Fruit fly (Drosophila melanogaster) whole organism, prepupa: ENCODE measurements around the gene CG42579.

Experiments used
- CG10631 ChIP-seq: fragments of 200-800 bp; sonication (Bioruptor generic); optimal IDR thresholded peaks from 2 replicates; lab custom pipeline; 2016; ENCODE audit warnings: missing biosample characterization, missing genetic modification characterization
- CG11294 ChIP-seq: fragments of 200-800 bp; sonication (Bioruptor generic); IDR thresholded peaks from 2 replicates; pipeline ENCODE4 v1.3.6; 2022; ENCODE audit warnings: missing biosample characterization, missing genetic modification characterization
- CG15336 ChIP-seq: fragments of 200-800 bp; sonication (Bioruptor generic); IDR thresholded peaks from 2 replicates; pipeline ENCODE4 v1.3.6; 2022; ENCODE audit warnings: missing biosample characterization, missing genetic modification characterization
- CG1621 ChIP-seq: fragments of 200-800 bp; sonication (Bioruptor generic); optimal IDR thresholded peaks from 3 replicates; lab custom pipeline; 2018; ENCODE audit warnings: missing biosample characterization, mild to moderate bottlenecking, missing genetic modification characterization
- CG16779 ChIP-seq: fragments of 200-800 bp; sonication (Bioruptor generic); optimal IDR thresholded peaks from 3 replicates; lab custom pipeline; 2017; ENCODE audit warnings: missing biosample characterization, mild to moderate bottlenecking, missing genetic modification characterization
- CG3032 ChIP-seq: fragments of 200-800 bp; optimal IDR thresholded peaks from 2 replicates; lab custom pipeline; 2019; ENCODE audit warnings: missing biosample characterization, mild to moderate bottlenecking, missing genetic modification characterization, moderate library complexity
- CG31627 ChIP-seq: fragments of 200-800 bp; sonication (Bioruptor generic); optimal IDR thresholded peaks from 3 replicates; lab custom pipeline; 2016; ENCODE audit warnings: missing biosample characterization, missing genetic modification characterization
- CG32006 ChIP-seq: fragments of 200-800 bp; sonication (Bioruptor generic); optimal IDR thresholded peaks from 3 replicates; lab custom pipeline; 2017; ENCODE audit warnings: missing biosample characterization, mild to moderate bottlenecking, missing genetic modification characterization
- CG34406 ChIP-seq: fragments of 200-800 bp; sonication (Bioruptor generic); optimal IDR thresholded peaks from 3 replicates; lab custom pipeline; 2016; ENCODE audit warnings: missing biosample characterization, missing genetic modification characterization
- CG3919 ChIP-seq: fragments of 200-800 bp; sonication (Bioruptor generic); optimal IDR thresholded peaks from 3 replicates; lab custom pipeline; 2016; ENCODE audit warnings: missing biosample characterization, missing genetic modification characterization
- CG4318 ChIP-seq: fragments of 200-800 bp; sonication (Bioruptor generic); optimal IDR thresholded peaks from 3 replicates; lab custom pipeline; 2017; ENCODE audit warnings: missing biosample characterization, mild to moderate bottlenecking, missing genetic modification characterization
- CG6163 ChIP-seq: fragments of 200-800 bp; sonication (Bioruptor generic); IDR thresholded peaks from 3 replicates; pipeline ENCODE4 v1.3.6; 2022; ENCODE audit warnings: missing biosample characterization, missing genetic modification characterization
- CG6276 ChIP-seq: fragments of 200-800 bp; sonication (Bioruptor generic); optimal IDR thresholded peaks from 2 replicates; lab custom pipeline; 2017; ENCODE audit warnings: missing biosample characterization, mild to moderate bottlenecking, missing genetic modification characterization
- CG6808 ChIP-seq: fragments of 200-800 bp; sonication (Bioruptor generic); optimal IDR thresholded peaks from 3 replicates; lab custom pipeline; 2017; ENCODE audit warnings: missing biosample characterization, missing genetic modification characterization, mild to moderate bottlenecking, moderate library complexity, missing genetic modification reagents
- CG7368 ChIP-seq: fragments of 200-800 bp; sonication (Bioruptor generic); optimal IDR thresholded peaks from 3 replicates; lab custom pipeline; 2016; ENCODE audit warnings: missing biosample characterization, missing genetic modification characterization
- CG8119 ChIP-seq: fragments of 200-800 bp; sonication (Bioruptor generic); IDR thresholded peaks from 3 replicates; pipeline ENCODE4 v1.3.6; 2022; ENCODE audit warnings: missing biosample characterization, missing genetic modification characterization
- CG9139 ChIP-seq: fragments of 200-800 bp; sonication (Bioruptor generic); optimal IDR thresholded peaks from 3 replicates; lab custom pipeline; 2017; ENCODE audit warnings: missing biosample characterization, mild to moderate bottlenecking, missing genetic modification characterization
- Eip78C ChIP-seq: fragments of 200-800 bp; sonication (Bioruptor generic); peaks from one replicate; lab custom pipeline; 2016; ENCODE audit warnings: missing biosample characterization, missing genetic modification characterization
- Ets96B ChIP-seq: fragments of 200-800 bp; optimal IDR thresholded peaks from 2 replicates; lab custom pipeline; 2019; ENCODE audit warnings: missing biosample characterization, mild to moderate bottlenecking, missing genetic modification characterization, moderate library complexity
- Gug ChIP-seq: fragments of 200-800 bp; sonication (Bioruptor generic); IDR thresholded peaks from 2 replicates; pipeline ENCODE4 v1.3.6; 2022; ENCODE audit warnings: missing biosample characterization, missing genetic modification characterization
- Hr38 ChIP-seq: sonication (Bioruptor generic); optimal IDR thresholded peaks from 2 replicates; lab custom pipeline; 2016; ENCODE audit warnings: missing biosample characterization, missing genetic modification characterization
- Hr4 ChIP-seq: fragments of 200-800 bp; sonication (Bioruptor generic); optimal IDR thresholded peaks from 3 replicates; lab custom pipeline; 2016; ENCODE audit warnings: missing biosample characterization, missing genetic modification characterization
- Lpt ChIP-seq: fragments of 200-800 bp; sonication (Bioruptor generic); optimal IDR thresholded peaks from 3 replicates; lab custom pipeline; 2016; ENCODE audit warnings: missing biosample characterization, missing genetic modification characterization
- OdsH ChIP-seq: fragments of 200-800 bp; sonication (Bioruptor generic); optimal IDR thresholded peaks from 3 replicates; lab custom pipeline; 2016; ENCODE audit warnings: missing biosample characterization, missing genetic modification characterization
- Smox ChIP-seq: fragments of 200-800 bp; sonication (Bioruptor generic); optimal IDR thresholded peaks from 3 replicates; lab custom pipeline; 2016; ENCODE audit warnings: missing biosample characterization, missing genetic modification characterization
- Sox102F ChIP-seq: fragments of 200-800 bp; sonication (Bioruptor generic); optimal IDR thresholded peaks from 2 replicates; lab custom pipeline; 2016; ENCODE audit warnings: missing biosample characterization, mild to moderate bottlenecking, missing genetic modification characterization
- Sox14 ChIP-seq: fragments of 200-800 bp; sonication (Bioruptor generic); optimal IDR thresholded peaks from 3 replicates; lab custom pipeline; 2016; ENCODE audit warnings: missing biosample characterization, missing genetic modification characterization
- achi ChIP-seq: fragments of 200-800 bp; sonication (Bioruptor generic); optimal IDR thresholded peaks from 3 replicates; lab custom pipeline; 2016; ENCODE audit warnings: missing biosample characterization, missing genetic modification characterization
- acj6 ChIP-seq: fragments of 200-800 bp; sonication (Bioruptor generic); optimal IDR thresholded peaks from 3 replicates; lab custom pipeline; 2016; ENCODE audit warnings: missing biosample characterization, missing genetic modification characterization
- dsx ChIP-seq: fragments of 200-800 bp; optimal IDR thresholded peaks from 3 replicates; lab custom pipeline; 2019; ENCODE audit warnings: missing biosample characterization, mild to moderate bottlenecking, missing genetic modification characterization, moderate library complexity; ENCODE audit not compliant: poor library complexity, severe bottlenecking
- eg ChIP-seq: fragments of 200-800 bp; sonication (Bioruptor generic); IDR thresholded peaks from 3 replicates; pipeline ENCODE4 v1.3.6; 2022; ENCODE audit warnings: missing biosample characterization, missing genetic modification characterization
- esn ChIP-seq: fragments of 200-800 bp; sonication (Bioruptor generic); optimal IDR thresholded peaks from 2 replicates; lab custom pipeline; 2016; ENCODE audit warnings: missing biosample characterization, mild to moderate bottlenecking, missing genetic modification characterization, moderate library complexity
- fd59A ChIP-seq: fragments of 200-800 bp; sonication (Bioruptor generic); optimal IDR thresholded peaks from 2 replicates; lab custom pipeline; 2017; ENCODE audit warnings: missing biosample characterization, mild to moderate bottlenecking, missing genetic modification characterization, missing genetic modification reagents
- fkh ChIP-seq: fragments of 200-800 bp; sonication (Bioruptor generic); optimal IDR thresholded peaks from 3 replicates; lab custom pipeline; 2017; ENCODE audit warnings: missing biosample characterization, mild to moderate bottlenecking, missing genetic modification characterization, moderate library complexity
- pdm3 ChIP-seq: fragments of 200-800 bp; sonication (Bioruptor generic); optimal IDR thresholded peaks from 3 replicates; lab custom pipeline; 2016; ENCODE audit warnings: missing biosample characterization, missing genetic modification characterization
- salr ChIP-seq, 2 experiments: fragments of 200-800 bp; sonication (Bioruptor generic); optimal IDR thresholded peaks; 3 replicates each; lab custom pipeline; 2016 to 2018; ENCODE audit warnings: missing biosample characterization in 2 of 2, missing genetic modification characterization in 2 of 2, mild to moderate bottlenecking in 1 of 2
- ss ChIP-seq, 2 experiments: fragments of 200-800 bp; sonication (Bioruptor generic); optimal IDR thresholded peaks; 2 replicates in 1 of 2; 3 replicates in 1 of 2; lab custom pipeline; 2017 to 2018; ENCODE audit warnings: mild to moderate bottlenecking in 2 of 2, missing biosample characterization in 2 of 2, missing genetic modification characterization in 2 of 2, moderate library complexity in 1 of 2
- svp ChIP-seq: fragments of 200-800 bp; sonication (Bioruptor generic); peaks from one replicate; lab custom pipeline; 2016; ENCODE audit warnings: missing biosample characterization, missing genetic modification characterization
- topi ChIP-seq: fragments of 200-800 bp; sonication (Bioruptor generic); optimal IDR thresholded peaks from 3 replicates; lab custom pipeline; 2016; ENCODE audit warnings: missing biosample characterization, missing genetic modification characterization
- vri ChIP-seq: fragments of 200-800 bp; sonication (Bioruptor generic); optimal IDR thresholded peaks from 3 replicates; lab custom pipeline; 2016; ENCODE audit warnings: missing biosample characterization, mild to moderate bottlenecking, missing genetic modification characterization

CG42579 gene

dm6 chrX:20519049-20519448 lies 8.4 kb upstream of the CG42579 start (continued):
- TF ChIP-seq ss (GFP tag; optimal IDR thresholded peaks at IDR 0.05; lab: Kevin White, UChicago) (peak in 1 of 2 experiments; percentile 4), Gug (GFP tag; lab: Robert Waterston, UW) (peak; percentile 65), svp (GFP tag; lab: Kevin White, UChicago) (peak; percentile 72), CG1621 (tag; lab: Kevin White, UChicago) (peak; percentile 57), CG8119 (peak; percentile 71), dsx (GFP tag; lab: Kevin White, UChicago) (no peak), Ets96B (tag; lab: Kevin White, UChicago) (peak; percentile 46), CG10631 (GFP tag; lab: Kevin White, UChicago) (peak; percentile 68), Sox14 (GFP tag; lab: Kevin White, UChicago) (peak; percentile 75), esn (GFP tag; lab: Kevin White, UChicago) (peak; percentile 79), CG3919 (GFP tag; lab: Kevin White, UChicago) (peak; percentile 71), CG6276 (GFP tag; lab: Kevin White, UChicago) (peak; percentile 45), Smox (GFP tag; lab: Kevin White, UChicago) (peak; percentile 75), eg (peak; percentile 79), Hr4 (GFP tag; lab: Kevin White, UChicago) (peak; percentile 65), CG6808 (GFP tag; lab: Kevin White, UChicago) (peak; percentile 63), OdsH (GFP tag; lab: Kevin White, UChicago) (peak; percentile 76), CG34406 (GFP tag; lab: Kevin White, UChicago) (peak; percentile 63), CG16779 (tag; lab: Kevin White, UChicago) (no peak), fd59A (peak; percentile 53), CG32006 (GFP tag; lab: Kevin White, UChicago) (peak; percentile 59), achi (GFP tag; lab: Kevin White, UChicago) (peak; percentile 65), Eip78C (GFP tag; lab: Kevin White, UChicago) (peak; percentile 26), CG3032 (peak; percentile 25), CG7368 (GFP tag; lab: Kevin White, UChicago) (peak; percentile 50), CG4318 (GFP tag; lab: Kevin White, UChicago) (peak; percentile 16), Lpt (peak; percentile 57), fkh (GFP tag; lab: Kevin White, UChicago) (no peak), vri (GFP tag; lab: Kevin White, UChicago) (peak; percentile 39), pdm3 (GFP tag; lab: Kevin White, UChicago) (peak; percentile 70), CG6163 (GFP tag; lab: Robert Waterston, UW) (peak; percentile 78), acj6 (GFP tag; lab: Kevin White, UChicago) (peak; percentile 67), Sox102F (GFP tag; lab: Kevin White, UChicago) (peak; percentile 64), CG9139 (GFP tag; lab: Kevin White, UChicago) (no peak)

DNA sequence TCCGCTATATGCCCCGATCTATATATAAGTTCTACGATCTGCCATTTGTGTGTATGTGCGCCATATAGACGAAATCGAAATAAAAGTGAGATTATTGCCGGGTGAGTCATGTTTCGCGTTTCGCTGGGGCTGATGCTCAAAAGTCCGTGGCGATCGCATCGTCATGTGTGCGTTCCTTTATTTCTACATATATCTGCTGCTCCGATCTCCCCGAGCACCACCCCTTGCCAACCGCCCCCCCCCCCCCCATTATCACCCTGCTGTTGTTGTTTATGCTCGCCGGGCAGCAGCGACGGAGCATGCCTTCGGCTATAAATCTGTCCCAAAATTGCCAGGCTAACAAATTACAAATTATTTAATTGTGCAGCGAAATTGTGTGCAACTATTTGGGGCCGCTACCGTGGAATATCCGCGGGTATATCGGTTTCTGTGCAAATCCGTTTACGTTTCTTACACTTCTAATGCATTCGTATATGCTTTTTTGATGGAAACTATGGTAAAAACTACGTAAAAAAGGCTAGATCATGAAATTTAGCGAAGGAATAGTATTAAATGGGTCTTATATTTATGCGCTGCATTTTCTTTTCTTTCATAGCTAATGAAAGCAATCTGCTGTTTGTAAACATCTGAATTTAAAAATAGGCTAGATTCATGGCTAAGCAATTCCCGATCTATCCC lies 7.6 kb upstream of the CG42579 start:
- TF ChIP-seq CG31627 (GFP tag; lab: Kevin White, UChicago) (no peak), salr (GFP tag; optimal IDR thresholded peaks at IDR 0.05; lab: Kevin White, UChicago) (peak in 1 of 2 experiments; percentile 24), CG32006 (GFP tag; lab: Kevin White, UChicago) (peak; percentile 53), svp (GFP tag; lab: Kevin White, UChicago) (no peak), CG11294 (GFP tag; lab: Robert Waterston, UW) (no peak), topi (GFP tag; lab: Kevin White, UChicago) (no peak), CG4318 (GFP tag; lab: Kevin White, UChicago) (peak; percentile 1), Hr4 (GFP tag; lab: Kevin White, UChicago) (peak; percentile 38), CG15336 (GFP tag; lab: Robert Waterston, UW) (peak; percentile 42; the same call in 1 of the 2 replicates), OdsH (GFP tag; lab: Kevin White, UChicago) (peak; percentile 29), CG8119 (peak; percentile 51; the same call in 1 of the 3 replicates), Hr38 (GFP tag; lab: Kevin White, UChicago) (no peak), Gug (GFP tag; lab: Robert Waterston, UW) (0 out of 2 replicates have a peak, but pooled peaks have one; percentile 26), ss (GFP tag; optimal IDR thresholded peaks at IDR 0.05; lab: Kevin White, UChicago) (no peak), CG6276 (GFP tag; lab: Kevin White, UChicago) (peak; percentile 4)
